Worm (Caenorhabditis elegans): ENCODE results near the gene C14C10.2.

C14C10.2 gene

DNA sequence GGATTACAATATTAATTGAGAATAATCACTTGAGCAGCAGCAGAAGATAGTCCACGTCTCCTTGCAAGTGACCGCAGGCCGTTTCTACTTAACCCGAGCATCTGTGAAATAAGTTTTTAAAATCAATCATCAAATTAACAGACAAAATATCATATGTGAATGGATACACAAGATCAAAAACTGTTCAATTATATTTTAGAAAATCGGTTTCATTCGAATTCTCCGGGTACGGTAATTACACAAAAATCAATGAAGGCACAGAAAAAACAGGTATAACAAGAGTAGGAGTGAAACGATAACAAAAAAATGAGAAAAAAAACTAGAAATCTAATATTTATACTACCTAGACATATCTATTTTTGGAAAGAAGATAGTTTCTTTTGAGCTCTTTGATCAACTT lies 3.9 kb upstream of the C14C10.2 start, which contains the start of gene mma-1:
Gene mma-1 (minus strand): TSS at position 101 of the 400 bp plus-strand sequence.
- no peak for TF ChIP-seq tbx-2 (tag; optimal IDR thresholded peaks at IDR 0.05)
- TF ChIP-seq zag-1 (tag; optimal IDR thresholded peaks at IDR 0.05): no peak
- no peak for TF ChIP-seq ZK546.5 (tag; optimal IDR thresholded peaks at IDR 0.05)
- TF ChIP-seq elt-1 (tag; optimal IDR thresholded peaks at IDR 0.05): no peak
- TF ChIP-seq mdl-1 (tag; optimal IDR thresholded peaks at IDR 0.05): no peak
- no peak for TF ChIP-seq ceh-9 (tag; optimal IDR thresholded peaks at IDR 0.05)
- no peak for TF ChIP-seq ztf-4 (tag; optimal IDR thresholded peaks at IDR 0.05)
- TF ChIP-seq ama-1 (optimal IDR thresholded peaks at IDR 0.05): no peak
- no peak for TF ChIP-seq nfya-1 (tag; optimal IDR thresholded peaks at IDR 0.05; ENCODE audit: insufficient read depth)
- TF ChIP-seq mml-1 (tag; optimal IDR thresholded peaks at IDR 0.05): no peak
- TF ChIP-seq skn-1 (tag; optimal IDR thresholded peaks at IDR 0.05): no peak
- TF ChIP-seq nhr-28 (tag; optimal IDR thresholded peaks at IDR 0.05): no peak

DNA sequence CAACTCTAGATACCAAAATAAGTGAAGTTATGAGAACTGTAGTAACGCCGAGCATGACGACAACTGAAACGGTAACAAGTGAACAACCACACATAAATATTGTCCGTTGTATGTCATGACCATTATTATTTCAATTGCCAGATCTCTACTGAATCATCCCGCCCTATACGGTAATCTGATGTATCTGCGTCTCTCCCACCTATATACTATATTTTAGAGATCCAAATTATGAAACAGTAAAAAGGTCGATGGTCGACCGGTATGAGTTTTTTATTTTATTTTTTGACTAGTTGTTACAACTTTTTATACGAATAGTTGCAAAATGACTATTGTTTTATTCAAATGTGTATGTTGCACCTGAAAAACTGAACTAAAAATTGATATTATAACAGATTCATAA lies 1.7 kb downstream of the C14C10.2 start, which contains the start of gene ttr-43:
Gene ttr-43 (minus strand): TSS at position 101 of the 400 bp plus-strand sequence.
- no peak for TF ChIP-seq skn-1 (tag; optimal IDR thresholded peaks at IDR 0.05)
- TF ChIP-seq elt-1 (tag; optimal IDR thresholded peaks at IDR 0.05): no peak
- no peak for TF ChIP-seq lin-15B (tag; optimal IDR thresholded peaks at IDR 0.05)
- TF ChIP-seq R02D3.7 (tag; optimal IDR thresholded peaks at IDR 0.05): no peak
- no peak for TF ChIP-seq ama-1 (optimal IDR thresholded peaks at IDR 0.05)
- no peak for TF ChIP-seq nhr-67 (tag; optimal IDR thresholded peaks at IDR 0.05)
- TF ChIP-seq lsy-12 (tag; optimal IDR thresholded peaks at IDR 0.05): no peak
- no peak for TF ChIP-seq egl-27 (tag; optimal IDR thresholded peaks at IDR 0.05)
- TF ChIP-seq unc-39 (tag; optimal IDR thresholded peaks at IDR 0.05): no peak
- TF ChIP-seq ceh-9 (tag; optimal IDR thresholded peaks at IDR 0.05): no peak
- no peak for TF ChIP-seq pha-4 (tag; optimal IDR thresholded peaks at IDR 0.05)
- TF ChIP-seq nhr-28 (tag; optimal IDR thresholded peaks at IDR 0.05): no peak
- no peak for TF ChIP-seq nhr-11 (tag; optimal IDR thresholded peaks at IDR 0.05)
- no peak for TF ChIP-seq elt-2 (tag; optimal IDR thresholded peaks at IDR 0.05)
- no peak for TF ChIP-seq eor-1 (tag; optimal IDR thresholded peaks at IDR 0.05)
- TF ChIP-seq hmg-11 (tag; optimal IDR thresholded peaks at IDR 0.05): no peak

DNA sequence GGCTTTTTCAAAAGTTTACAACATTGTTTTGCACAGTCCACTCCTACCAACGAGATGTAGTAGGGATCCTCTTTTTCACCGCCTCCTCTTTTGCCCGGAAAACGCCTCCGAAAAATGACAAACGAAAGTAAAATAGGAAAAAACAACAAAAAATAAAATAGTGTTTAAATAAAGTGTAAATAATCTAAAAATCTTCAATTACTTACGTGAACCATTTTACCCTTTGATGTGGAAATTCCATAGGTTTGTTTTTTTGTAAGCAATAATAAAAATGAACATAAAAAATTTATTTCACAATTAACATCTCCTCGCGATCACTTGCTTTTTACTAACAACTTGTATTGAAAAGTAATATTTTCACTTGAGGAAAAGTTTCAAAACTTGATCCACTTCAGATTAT lies 4.2 kb downstream of the C14C10.2 start, which contains the start of gene C14C10.1:
Gene C14C10.1 (plus strand): TSS at position 301 of the 400 bp plus-strand sequence.
- TF ChIP-seq unc-62 (GFP tag; optimal IDR thresholded peaks at IDR 0.05): no peak
- TF ChIP-seq nhr-25 (tag; optimal IDR thresholded peaks at IDR 0.05): no peak
- no peak for TF ChIP-seq lsy-12 (tag; optimal IDR thresholded peaks at IDR 0.05)
- no peak for TF ChIP-seq ama-1 (optimal IDR thresholded peaks at IDR 0.05)
- TF ChIP-seq fkh-2 (tag; optimal IDR thresholded peaks at IDR 0.05): no peak
- no peak for TF ChIP-seq egl-5 (tag; optimal IDR thresholded peaks at IDR 0.05)

DNA sequence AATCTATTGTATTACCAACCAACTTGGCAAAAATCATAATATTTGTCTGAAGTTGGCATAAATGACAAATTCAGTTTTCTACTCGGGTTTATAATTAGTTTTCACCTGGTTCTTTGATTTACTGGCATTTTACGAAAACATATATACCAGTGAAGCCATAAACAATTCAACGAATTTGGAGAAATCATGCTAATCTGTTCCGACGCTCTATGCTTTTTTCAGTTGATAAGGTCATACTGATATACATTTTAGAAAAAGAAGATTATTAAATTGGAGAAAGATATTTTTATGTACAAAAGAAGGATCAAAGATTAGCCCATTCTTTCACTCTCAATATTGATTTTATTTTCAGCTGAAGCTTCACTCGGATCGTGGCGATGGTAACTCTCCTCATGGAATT lies 5.5 kb downstream of the C14C10.2 start:
- TF ChIP-seq fkh-10 (GFP tag; optimal IDR thresholded peaks at IDR 0.05): no peak
- TF ChIP-seq nhr-11 (tag; optimal IDR thresholded peaks at IDR 0.05): no peak
- no peak for TF ChIP-seq nhr-23 (tag; optimal IDR thresholded peaks at IDR 0.05)

DNA sequence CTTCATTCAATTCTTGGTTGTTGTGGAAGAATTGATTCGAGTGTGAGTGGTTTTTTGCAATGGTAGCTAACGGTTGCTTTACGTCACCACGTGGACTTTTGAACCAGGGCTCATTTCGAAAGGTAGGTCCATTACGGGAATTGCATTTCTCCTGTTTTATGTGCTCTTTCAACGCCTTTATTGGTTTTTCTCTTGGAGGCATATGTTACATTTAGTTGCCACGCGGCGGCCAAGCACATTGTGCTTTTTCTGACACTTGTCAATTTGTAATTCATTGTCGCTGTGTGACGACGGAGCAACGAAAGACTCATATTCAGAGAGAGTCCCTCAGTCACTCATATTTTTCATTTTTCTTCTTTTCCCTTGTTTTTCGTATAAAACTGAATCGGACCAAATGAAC lies 7.5 kb downstream of the C14C10.2 start:
- no peak for TF ChIP-seq unc-62 (GFP tag; optimal IDR thresholded peaks at IDR 0.05)
- TF ChIP-seq nhr-67 (tag; optimal IDR thresholded peaks at IDR 0.05): no peak
- TF ChIP-seq egl-5 (tag; optimal IDR thresholded peaks at IDR 0.05): no peak
- no peak for TF ChIP-seq nhr-76 (tag; optimal IDR thresholded peaks at IDR 0.05)
- no peak for TF ChIP-seq nhr-12 (tag; optimal IDR thresholded peaks at IDR 0.05)

DNA sequence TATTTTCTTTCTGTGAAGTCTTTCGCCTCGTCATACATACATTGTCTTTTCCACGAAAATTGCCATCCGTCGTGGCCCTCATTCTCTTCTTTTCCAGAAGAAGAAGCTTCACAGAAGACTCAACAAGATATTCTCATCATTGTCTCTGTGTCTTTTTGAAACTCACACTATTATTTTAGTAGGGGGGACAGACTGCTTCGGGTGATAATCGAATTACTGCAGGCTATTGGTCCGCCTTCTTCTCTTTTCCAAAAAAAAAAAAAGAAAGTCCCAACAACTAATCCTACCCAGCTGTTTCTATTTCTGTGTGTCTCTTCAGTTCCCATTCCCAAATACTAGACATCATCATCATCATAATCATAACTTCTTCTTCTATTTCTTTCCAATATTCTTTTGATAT lies 8.9 kb downstream of the C14C10.2 start:
- peak; percentile 23 for TF ChIP-seq egl-5 (tag; optimal IDR thresholded peaks at IDR 0.05)
- TF ChIP-seq jun-1 (tag; optimal IDR thresholded peaks at IDR 0.05): no peak

DNA sequence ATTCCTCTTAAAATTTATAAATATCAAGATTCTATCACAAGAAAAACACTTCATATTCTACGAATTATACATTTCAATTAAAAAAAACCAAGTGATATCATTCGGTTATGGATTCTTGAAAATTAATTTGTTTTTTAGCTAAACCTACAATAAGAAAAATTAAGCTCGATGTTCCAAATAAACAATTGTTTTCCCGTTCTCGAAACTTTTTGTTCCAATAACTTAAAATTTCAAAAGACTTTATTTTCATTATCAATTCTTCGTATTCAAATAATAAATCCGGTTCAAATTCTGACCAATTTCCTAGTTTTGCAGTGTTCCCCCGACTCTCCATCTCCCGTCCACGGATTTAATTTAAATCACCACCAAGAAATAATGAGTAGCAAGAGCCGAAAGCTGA lies 13.0 kb downstream of the C14C10.2 start, which contains the start of gene E02A10.3:
Gene E02A10.3 (plus strand): TSS at position 301 of the 400 bp plus-strand sequence.
- no peak for TF ChIP-seq zag-1 (tag; optimal IDR thresholded peaks at IDR 0.05)
- TF ChIP-seq ZK546.5 (tag; optimal IDR thresholded peaks at IDR 0.05): no peak
- no peak for TF ChIP-seq egl-5 (tag; optimal IDR thresholded peaks at IDR 0.05)
- TF ChIP-seq lin-15B (tag; optimal IDR thresholded peaks at IDR 0.05): no peak
- TF ChIP-seq mml-1 (tag; optimal IDR thresholded peaks at IDR 0.05): no peak
- TF ChIP-seq daf-12 (tag; optimal IDR thresholded peaks at IDR 0.05): no peak
- no peak for TF ChIP-seq nhr-77 (tag; optimal IDR thresholded peaks at IDR 0.05)
- TF ChIP-seq nhr-76 (tag; optimal IDR thresholded peaks at IDR 0.05): no peak
- TF ChIP-seq elt-2 (tag; optimal IDR thresholded peaks at IDR 0.05): no peak
- no peak for TF ChIP-seq ztf-11 (tag; optimal IDR thresholded peaks at IDR 0.05)
- TF ChIP-seq nhr-43 (tag; optimal IDR thresholded peaks at IDR 0.05; ENCODE audit: poor library complexity, severe bottlenecking): no peak
- no peak for TF ChIP-seq pqm-1 (tag; optimal IDR thresholded peaks at IDR 0.05)
- no peak for TF ChIP-seq ceh-28 (tag; optimal IDR thresholded peaks at IDR 0.05)

Measured in whole organism, L3 larva.